Worm (Caenorhabditis elegans) whole organism, L2 larva: ENCODE measurements around the gene fbxa-219.

Source experiments
- blmp-1 ChIP-seq: sonication (generic microtip); optimal IDR thresholded peaks from 2 replicates; lab custom pipeline; 2017; ENCODE audit warnings: missing genetic modification characterization, mild to moderate bottlenecking, missing compliant biosample characterization, antibody characterized with exemption, moderate library complexity; ENCODE audit not compliant: insufficient read depth
- ceh-82 ChIP-seq: fragments of 150-350 bp; optimal IDR thresholded peaks from 2 replicates; lab custom pipeline; 2014; ENCODE audit warnings: missing biosample characterization, missing genetic modification characterization
- crh-2 ChIP-seq: sonication (generic microtip); optimal IDR thresholded peaks from 2 replicates; lab custom pipeline; 2017; ENCODE audit warnings: missing biosample characterization, missing genetic modification characterization
- fos-1 ChIP-seq: fragments of 150-350 bp; optimal IDR thresholded peaks from 2 replicates; lab custom pipeline; 2014; ENCODE audit warnings: missing biosample characterization, missing genetic modification characterization
- lin-11 ChIP-seq: fragments of 150-350 bp; sonication (generic microtip); optimal IDR thresholded peaks from 2 replicates; lab custom pipeline; 2014; ENCODE audit warnings: missing biosample characterization, missing genetic modification characterization, inconsistent platforms, mixed read lengths
- mab-5 ChIP-seq: fragments of 150-350 bp; optimal IDR thresholded peaks from 2 replicates; lab custom pipeline; 2014; ENCODE audit warnings: missing biosample characterization, missing genetic modification characterization
- nhr-11 ChIP-seq: fragments of 150-350 bp; optimal IDR thresholded peaks from 2 replicates; lab custom pipeline; 2014; ENCODE audit warnings: missing biosample characterization, missing genetic modification characterization
- nhr-237 ChIP-seq: fragments of 150-350 bp; optimal IDR thresholded peaks from 2 replicates; lab custom pipeline; 2014; ENCODE audit warnings: missing biosample characterization, missing genetic modification characterization
- skn-1 ChIP-seq: sonication (generic microtip); optimal IDR thresholded peaks from 2 replicates; lab custom pipeline; 2017; ENCODE audit warnings: missing biosample characterization, missing genetic modification characterization
- sma-3 ChIP-seq: sonication (generic microtip); optimal IDR thresholded peaks from 2 replicates; lab custom pipeline; 2016; ENCODE audit warnings: missing genetic modification reagents, missing genetic modification characterization, missing compliant biosample characterization
- snpc-4 ChIP-seq: fragments of 150-350 bp; optimal IDR thresholded peaks from 2 replicates; lab custom pipeline; 2014; ENCODE audit warnings: missing biosample characterization, missing genetic modification characterization
- unc-39 ChIP-seq: fragments of 150-350 bp; optimal IDR thresholded peaks from 2 replicates; lab custom pipeline; 2014; ENCODE audit warnings: missing biosample characterization, missing genetic modification characterization
- unc-62 ChIP-seq: fragments of 150-350 bp; optimal IDR thresholded peaks from 2 replicates; lab custom pipeline; 2014; ENCODE audit warnings: missing biosample characterization, missing genetic modification reagents, missing genetic modification characterization
- ztf-11 ChIP-seq: sonication (generic microtip); optimal IDR thresholded peaks from 2 replicates; lab custom pipeline; 2017; ENCODE audit warnings: missing biosample characterization, missing genetic modification characterization

DNA sequence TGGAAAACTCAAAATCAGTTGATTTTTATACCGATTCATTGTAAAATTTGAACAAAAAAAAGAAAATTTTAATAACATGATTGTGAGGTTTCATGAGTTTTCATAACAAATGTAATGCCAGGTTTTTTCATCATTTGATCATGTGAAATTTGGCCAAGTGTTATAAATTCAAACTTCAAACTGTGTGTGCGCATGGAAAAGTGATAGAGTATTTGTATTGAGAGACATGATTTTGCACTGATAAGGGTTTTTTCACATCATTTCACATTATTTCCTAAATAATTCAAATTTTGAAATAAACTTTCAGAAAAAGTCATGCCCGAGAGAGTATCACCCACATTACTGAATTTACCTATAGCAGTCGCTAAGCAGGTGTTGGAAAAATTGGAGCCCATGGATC, at the start of gene fbxa-219:
- TF ChIP-seq snpc-4 (tag; lab: Kevin White, UChicago): no peak
- no peak for TF ChIP-seq sma-3
- TF ChIP-seq fos-1 (tag; lab: Kevin White, UChicago): peak; percentile 13
- TF ChIP-seq ceh-82 (tag; lab: Kevin White, UChicago): no peak
- no peak for TF ChIP-seq unc-39 (tag; lab: Kevin White, UChicago)
- TF ChIP-seq unc-62 (GFP tag; lab: Kevin White, UChicago): no peak
- no peak for TF ChIP-seq ztf-11 (tag; lab: Kevin White, UChicago)
- no peak for TF ChIP-seq lin-11 (tag; lab: Kevin White, UChicago)
- TF ChIP-seq blmp-1: no peak
- TF ChIP-seq nhr-237: no peak
- no peak for TF ChIP-seq nhr-11
- peak; percentile 7 for TF ChIP-seq crh-2 (tag; lab: Kevin White, UChicago)
- TF ChIP-seq skn-1 (tag; lab: Kevin White, UChicago): no peak
- TF ChIP-seq mab-5 (tag; lab: Kevin White, UChicago): no peak
